Worm (Caenorhabditis elegans): ENCODE results near the gene srsy-2.
A peak's percentile ranks its signal among the peaks of the same experiment; 100 is the strongest.

Gene srsy-2

ce11 chrII:6180552-6180951 is 46.3 kb downstream of the srsy-2 start:
- TF ChIP-seq dmd-6 (GFP tag; IDR thresholded peaks at IDR 0.05) (peak; percentile 59), ctbp-1 (GFP tag; IDR thresholded peaks at IDR 0.05) (no peak)

DNA sequence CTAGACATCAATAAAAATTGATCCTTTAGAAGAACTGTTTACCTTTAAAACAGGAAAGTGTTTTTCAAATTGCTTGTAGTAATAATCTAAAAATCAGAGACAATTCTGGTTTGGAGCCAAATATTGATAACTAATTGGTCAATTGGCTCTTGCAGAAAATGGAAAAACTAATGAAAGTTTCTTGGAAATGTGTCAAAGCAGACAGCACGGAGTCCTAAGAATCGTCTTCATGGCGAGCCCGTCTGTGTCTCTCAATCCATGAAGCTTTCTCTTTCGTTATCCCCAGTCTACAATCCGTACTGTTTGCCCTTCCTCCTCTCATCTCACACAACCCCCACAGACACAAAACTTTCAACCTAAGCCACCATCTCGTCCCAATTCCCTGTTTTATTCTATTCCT is 47.4 kb downstream of the srsy-2 start, which contains the start of gene F40H3.1:
Gene F40H3.1, plus strand, starts transcription at position 301 of the 400 bp plus-strand sequence.
- TF ChIP-seq pha-4 (GFP tag; IDR thresholded peaks at IDR 0.05) = no peak
- TF ChIP-seq pha-4 (tag; optimal IDR thresholded peaks at IDR 0.05) = no peak
- TF ChIP-seq dpl-1 (GFP tag; optimal IDR thresholded peaks at IDR 0.05) = no peak
- TF ChIP-seq dmd-6 (GFP tag; IDR thresholded peaks at IDR 0.05) = no peak
- TF ChIP-seq rbr-2 (tag; optimal IDR thresholded peaks at IDR 0.05) = no peak
- no peak for TF ChIP-seq hlh-30 (tag; optimal IDR thresholded peaks at IDR 0.05; ENCODE audit: insufficient read depth)
- no peak for TF ChIP-seq pqm-1 (tag; optimal IDR thresholded peaks at IDR 0.05)
- no peak for TF ChIP-seq unc-39 (tag; optimal IDR thresholded peaks at IDR 0.05)
- TF ChIP-seq madf-5 (GFP tag; IDR thresholded peaks at IDR 0.05) = no peak

ce11 chrII:6178743-6179129 is 48.2 kb downstream of the srsy-2 start:
- TF ChIP-seq daf-16 (GFP tag; optimal IDR thresholded peaks at IDR 0.05) (no peak), daf-16 (tag; optimal IDR thresholded peaks at IDR 0.05) (peak; percentile 10), aha-1 (tag) (peak; percentile 84), egl-43 (GFP tag; IDR thresholded peaks at IDR 0.05) (no peak)

- TF ChIP-seq saeg-2 (GFP tag; IDR thresholded peaks at IDR 0.05) = no peak
- peak; percentile 45 for TF ChIP-seq nhr-28 (tag; optimal IDR thresholded peaks at IDR 0.05)
- TF ChIP-seq lsy-2 (tag; optimal IDR thresholded peaks at IDR 0.05) = no peak
- TF ChIP-seq hif-1 (tag; optimal IDR thresholded peaks at IDR 0.05) = no peak
- TF ChIP-seq ama-1 (optimal IDR thresholded peaks at IDR 0.05) = no peak
- no peak for TF ChIP-seq ceh-32 (tag; optimal IDR thresholded peaks at IDR 0.05; ENCODE audit: poor library complexity)
- peak; percentile 14 for TF ChIP-seq dve-1 (tag; optimal IDR thresholded peaks at IDR 0.05; ENCODE audit: insufficient read depth)
- TF ChIP-seq mdl-1 (tag; optimal IDR thresholded peaks at IDR 0.05) = peak in 1 of 2 experiments; percentile 10
- TF ChIP-seq unc-39 (tag; optimal IDR thresholded peaks at IDR 0.05) = no peak
- TF ChIP-seq daf-16 (GFP tag; optimal IDR thresholded peaks at IDR 0.05) = no peak
- TF ChIP-seq daf-16 (tag; optimal IDR thresholded peaks at IDR 0.05) = peak; percentile 21
- TF ChIP-seq aha-1 (tag) = no peak
- TF ChIP-seq hlh-11 (tag; optimal IDR thresholded peaks at IDR 0.05) = peak; percentile 34
- TF ChIP-seq unc-62 (GFP tag; optimal IDR thresholded peaks at IDR 0.05 in 1 of 2) = peak in 1 of 2 experiments; percentile 51
- no peak for TF ChIP-seq unc-62 (tag; optimal IDR thresholded peaks at IDR 0.05)
- TF ChIP-seq ceh-28 (tag; optimal IDR thresholded peaks at IDR 0.05) = no peak
- no peak for TF ChIP-seq jun-1 (tag; optimal IDR thresholded peaks at IDR 0.05)
- peak; percentile 82 for TF ChIP-seq pqm-1 (tag; optimal IDR thresholded peaks at IDR 0.05)
- TF ChIP-seq egl-43 (GFP tag; IDR thresholded peaks at IDR 0.05) = no peak
- no peak for TF ChIP-seq lin-39 (tag; optimal IDR thresholded peaks at IDR 0.05)
- no peak for TF ChIP-seq aly-2 (tag; optimal IDR thresholded peaks at IDR 0.05)
- TF ChIP-seq Y105C5A.15 (GFP tag; IDR thresholded peaks at IDR 0.05) = no peak
- TF ChIP-seq nhr-77 (tag; optimal IDR thresholded peaks at IDR 0.05) = peak; percentile 30
- TF ChIP-seq attf-4 (tag; optimal IDR thresholded peaks at IDR 0.05) = no peak
- TF ChIP-seq dmd-6 (GFP tag; IDR thresholded peaks at IDR 0.05) = peak; percentile 63
Observed at ce11 chrII:6177975-6178742, 48.7 kb downstream of the srsy-2 start.

DNA sequence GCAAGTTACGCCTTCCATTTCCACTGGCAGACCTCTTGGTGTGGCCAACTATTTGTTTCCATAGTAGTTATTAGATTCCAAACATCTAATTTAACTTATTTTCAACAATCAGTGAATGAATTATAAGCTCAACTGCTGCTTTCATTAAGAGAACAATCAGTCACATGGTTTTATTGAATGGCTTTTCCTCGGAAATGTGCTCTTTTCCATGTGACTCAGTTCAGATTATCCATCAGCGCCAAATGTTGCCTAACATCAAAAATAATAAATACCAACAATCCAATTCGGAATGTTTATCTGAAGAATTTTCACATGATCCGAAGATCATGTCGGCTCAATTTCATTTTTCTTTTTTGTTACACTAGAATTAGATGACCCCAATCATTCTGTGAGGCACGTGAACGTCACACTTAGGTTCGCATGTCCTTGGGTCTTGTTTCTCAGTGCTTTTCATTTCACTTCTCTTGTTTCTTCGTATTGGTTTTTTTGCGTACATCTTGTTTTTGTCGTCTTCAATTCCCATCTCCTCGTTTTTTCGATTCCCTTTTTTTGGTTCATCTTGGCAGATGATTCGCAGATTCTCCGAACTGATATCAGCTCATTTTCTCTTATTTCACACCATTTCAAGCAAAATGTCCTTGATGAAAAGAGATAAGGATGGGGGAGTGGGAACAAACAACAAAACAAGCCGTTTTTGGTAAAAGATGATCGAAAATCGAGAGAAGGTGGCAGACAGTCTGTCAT is 50.6 kb downstream of the srsy-2 start:
- TF ChIP-seq dmd-6 (GFP tag; IDR thresholded peaks at IDR 0.05) (0 out of 2 replicates have a peak, but pooled peaks have one; percentile 47), ctbp-1 (GFP tag; IDR thresholded peaks at IDR 0.05) (no peak), hlh-30 (tag; optimal IDR thresholded peaks at IDR 0.05; ENCODE audit: insufficient read depth) (peak; percentile 74), zag-1 (tag; optimal IDR thresholded peaks at IDR 0.05) (no peak), madf-5 (GFP tag; IDR thresholded peaks at IDR 0.05) (no peak), nhr-25 (tag; optimal IDR thresholded peaks at IDR 0.05; ENCODE audit: borderline replicate concordance, insufficient read depth) (peak; percentile 25), lsy-2 (tag; optimal IDR thresholded peaks at IDR 0.05) (no peak), rbr-2 (tag; optimal IDR thresholded peaks at IDR 0.05) (no peak), nhr-6 (tag; optimal IDR thresholded peaks at IDR 0.05) (no peak), unc-62 (GFP tag; optimal IDR thresholded peaks at IDR 0.05 in 1 of 2) (peak in 1 of 2 experiments; percentile 68), unc-62 (tag; optimal IDR thresholded peaks at IDR 0.05) (no peak), snpc-4 (tag; optimal IDR thresholded peaks at IDR 0.05) (no peak), daf-16 (GFP tag; optimal IDR thresholded peaks at IDR 0.05) (peak in 1 of 2 experiments; percentile 56), daf-16 (tag; optimal IDR thresholded peaks at IDR 0.05) (no peak), nhr-11 (tag; optimal IDR thresholded peaks at IDR 0.05) (peak; percentile 27), snpc-1.2 (GFP tag; IDR thresholded peaks at IDR 0.05) (no peak), ceh-20 (GFP tag; IDR thresholded peaks at IDR 0.05) (0 out of 2 replicates have a peak, but pooled peaks have one; percentile 31), mdl-1 (tag; optimal IDR thresholded peaks at IDR 0.05) (no peak), nhr-102 (tag; optimal IDR thresholded peaks at IDR 0.05) (no peak), nhr-28 (tag; optimal IDR thresholded peaks at IDR 0.05) (peak; percentile 29)
